Worm (Caenorhabditis elegans) whole organism, young adult: ENCODE measurements around the gene R07B7.8.

Experiments
- B0336.3 ChIP-seq: fragments of 200-800 bp; sonication (Bioruptor generic); IDR thresholded peaks from 2 replicates; pipeline ENCODE4 v1.3.6; 2022; ENCODE audit warnings: missing genetic modification characterization, missing compliant biosample characterization
- C06A6.2 ChIP-seq: fragments of 200-800 bp; sonication (Bioruptor generic); conservative IDR thresholded peaks from 2 replicates; pipeline ENCODE4 v1.3.6; 2022; ENCODE audit warnings: missing genetic modification characterization, missing compliant biosample characterization
- F57C9.4 ChIP-seq: sonication (generic microtip); optimal IDR thresholded peaks from 2 replicates; lab custom pipeline; 2017; ENCODE audit warnings: mild to moderate bottlenecking, missing genetic modification characterization, missing compliant biosample characterization
- ama-1 ChIP-seq, 3 experiments: fragments of 150-350 bp in 1 of 3; sonication (generic microtip) in 2 of 3; optimal IDR thresholded peaks; 2 replicates each; lab custom pipeline; 2014 to 2018; ENCODE audit warnings: missing biosample characterization in 2 of 3, missing genetic modification characterization in 2 of 3, missing genetic modification reagents in 2 of 3
- atf-7 ChIP-seq: sonication (generic microtip); optimal IDR thresholded peaks from 2 replicates; lab custom pipeline; 2017; ENCODE audit warnings: mild to moderate bottlenecking, missing genetic modification characterization, missing compliant biosample characterization
- bed-2 ChIP-seq: fragments of 200-800 bp; sonication (Bioruptor generic); IDR thresholded peaks from 2 replicates; pipeline ENCODE4 v1.3.6; 2022; ENCODE audit warnings: missing genetic modification reagents, missing genetic modification characterization, missing compliant biosample characterization
- ccch-3 ChIP-seq: fragments of 200-800 bp; sonication (Bioruptor generic); optimal IDR thresholded peaks from 2 replicates; lab custom pipeline; 2018; ENCODE audit warnings: mild to moderate bottlenecking, missing genetic modification characterization, missing compliant biosample characterization
- gei-17 ChIP-seq: fragments of 200-800 bp; sonication (Bioruptor generic); optimal IDR thresholded peaks from 2 replicates; lab custom pipeline; 2018; ENCODE audit warnings: mild to moderate bottlenecking, missing genetic modification characterization, missing compliant biosample characterization
- lir-1 ChIP-seq: fragments of 200-800 bp; sonication (Bioruptor generic); conservative IDR thresholded peaks from 2 replicates; pipeline ENCODE4 v1.3.6; 2022; ENCODE audit warnings: missing genetic modification reagents, missing genetic modification characterization, missing compliant biosample characterization
- mel-28 ChIP-seq: sonication (generic microtip); optimal IDR thresholded peaks from 2 replicates; lab custom pipeline; 2016; ENCODE audit warnings: borderline replicate concordance, mild to moderate bottlenecking, missing genetic modification characterization, missing compliant biosample characterization
- nhr-80 ChIP-seq: sonication (generic microtip); optimal IDR thresholded peaks from 2 replicates; lab custom pipeline; 2016; ENCODE audit warnings: missing genetic modification characterization, missing compliant biosample characterization
- snpc-4 ChIP-seq, 5 experiments: fragments of 150-350 bp in 1 of 5; sonication (generic microtip) in 4 of 5; optimal IDR thresholded peaks; 2 replicates each; lab custom pipeline; 2014 to 2018; ENCODE audit warnings: missing genetic modification characterization in 5 of 5, missing biosample characterization in 3 of 5, antibody characterized with exemption in 2 of 5, mild to moderate bottlenecking in 2 of 5, missing compliant biosample characterization in 2 of 5, missing genotype in 2 of 5, moderate library complexity in 2 of 5, missing genetic modification reagents in 1 of 5
- unc-62 ChIP-seq: fragments of 150-350 bp; optimal IDR thresholded peaks from 2 replicates; lab custom pipeline; 2014; ENCODE audit warnings: missing biosample characterization, missing genetic modification reagents, missing genetic modification characterization
- ztf-26 ChIP-seq: sonication (generic microtip); optimal IDR thresholded peaks from 2 replicates; lab custom pipeline; 2017; ENCODE audit warnings: missing genetic modification characterization, missing compliant biosample characterization

DNA sequence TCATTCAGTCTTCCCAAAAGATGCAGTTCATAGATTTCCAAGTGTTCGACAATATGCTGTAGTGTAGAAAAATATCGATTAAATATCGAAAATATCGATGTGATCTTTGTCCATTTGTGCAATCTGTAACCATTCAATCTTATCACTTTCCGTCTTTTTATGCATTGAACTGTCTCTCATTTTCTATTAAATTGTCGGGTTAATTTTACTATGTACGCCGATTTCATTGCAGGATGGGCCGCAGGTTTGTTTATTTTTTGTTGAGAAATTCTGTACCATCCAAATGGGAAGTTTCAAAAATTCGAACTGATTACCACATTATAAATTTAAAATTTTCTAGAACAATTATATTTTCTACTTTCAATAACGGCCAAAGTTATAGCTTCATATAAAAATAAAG lies at the start of gene R07B7.8:
- TF ChIP-seq mel-28 (tag; lab: Kevin White, UChicago), result no peak
- TF ChIP-seq unc-62 (GFP tag; lab: Kevin White, UChicago), result no peak
- no peak for TF ChIP-seq ama-1 (optimal IDR thresholded peaks at IDR 0.05; lab: Kevin White, UChicago)
- TF ChIP-seq ama-1 (GFP tag; optimal IDR thresholded peaks at IDR 0.05; lab: Kevin White, UChicago), result no peak
- TF ChIP-seq nhr-80 (tag; lab: Kevin White, UChicago), result no peak
- no peak for TF ChIP-seq gei-17
- TF ChIP-seq ccch-3, result no peak
- no peak for TF ChIP-seq snpc-4 (GFP tag; optimal IDR thresholded peaks at IDR 0.05; lab: Kevin White, UChicago)
- no peak for TF ChIP-seq snpc-4 (tag; optimal IDR thresholded peaks at IDR 0.05; lab: Kevin White, UChicago)
- no peak for TF ChIP-seq C06A6.2 (GFP tag; lab: Robert Waterston, UW)
- TF ChIP-seq F57C9.4 (tag; lab: Kevin White, UChicago), result no peak
- no peak for TF ChIP-seq atf-7 (tag; lab: Kevin White, UChicago)
- TF ChIP-seq B0336.3 (GFP tag; lab: Robert Waterston, UW), result no peak
- no peak for TF ChIP-seq lir-1 (GFP tag; lab: Robert Waterston, UW)
- TF ChIP-seq bed-2 (GFP tag; lab: Robert Waterston, UW), result no peak
- no peak for TF ChIP-seq ztf-26
